Fruit fly (Drosophila melanogaster): Measurements from ENCODE around the gene dbe.

- no peak for TF ChIP-seq Myc (optimal IDR thresholded peaks at IDR 0.05)
- no peak for TF ChIP-seq usp (GFP tag; optimal IDR thresholded peaks at IDR 0.05)
- TF ChIP-seq Vsx2 (GFP tag; optimal IDR thresholded peaks at IDR 0.05; ENCODE audit: partially characterized antibody) = no peak
- no peak for TF ChIP-seq rgr (GFP tag; optimal IDR thresholded peaks at IDR 0.05)
- no peak for TF ChIP-seq dmrt93B (GFP tag; optimal IDR thresholded peaks at IDR 0.05)
- TF ChIP-seq pan (optimal IDR thresholded peaks at IDR 0.05) = no peak
- no peak for TF ChIP-seq Hr78 (GFP tag; optimal IDR thresholded peaks at IDR 0.05)
- TF ChIP-seq psq (GFP tag; optimal IDR thresholded peaks at IDR 0.05) = no peak
- TF ChIP-seq N (GFP tag; optimal IDR thresholded peaks at IDR 0.05) = no peak
- no peak for TF ChIP-seq h (GFP tag; optimal IDR thresholded peaks at IDR 0.05)
- TF ChIP-seq woc (GFP tag; optimal IDR thresholded peaks at IDR 0.05) = no peak
- TF ChIP-seq Sp1 (GFP tag; optimal IDR thresholded peaks at IDR 0.05) = no peak
- no peak for TF ChIP-seq CG32264 (GFP tag; optimal IDR thresholded peaks at IDR 0.05)
- TF ChIP-seq GATAd (GFP tag; optimal IDR thresholded peaks at IDR 0.05) = no peak
Observed at dm6 chr2L:827049-827448, 42.6 kb downstream of the dbe start.

All from whole organism, wandering third instar larva.